Worm (Caenorhabditis elegans): ENCODE results near the gene M03C11.1.

The M03C11.1 gene

DNA sequence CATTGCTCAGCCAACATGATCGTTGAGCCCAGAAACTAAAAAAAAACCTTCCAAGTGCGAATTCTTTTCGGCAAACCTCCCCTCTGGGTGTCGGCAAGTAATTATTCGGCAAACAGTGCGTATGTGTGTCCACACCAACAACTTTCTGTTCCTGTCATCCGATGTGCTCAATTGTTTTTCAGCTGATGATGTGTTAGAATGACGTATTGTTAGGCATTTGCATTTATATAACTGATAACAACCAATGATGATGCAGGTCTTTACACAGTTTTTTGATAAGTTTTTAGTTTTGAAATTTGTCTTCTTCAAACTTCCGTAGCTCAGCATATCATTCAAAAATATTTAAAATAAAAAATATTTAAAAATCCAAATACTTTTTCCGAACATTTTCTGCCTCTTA, 17.0 kb downstream of the M03C11.1 start:
- TF ChIP-seq elt-2 (tag; optimal IDR thresholded peaks at IDR 0.05) (peak; percentile 38), ets-4 (tag; optimal IDR thresholded peaks at IDR 0.05) (no peak)

DNA sequence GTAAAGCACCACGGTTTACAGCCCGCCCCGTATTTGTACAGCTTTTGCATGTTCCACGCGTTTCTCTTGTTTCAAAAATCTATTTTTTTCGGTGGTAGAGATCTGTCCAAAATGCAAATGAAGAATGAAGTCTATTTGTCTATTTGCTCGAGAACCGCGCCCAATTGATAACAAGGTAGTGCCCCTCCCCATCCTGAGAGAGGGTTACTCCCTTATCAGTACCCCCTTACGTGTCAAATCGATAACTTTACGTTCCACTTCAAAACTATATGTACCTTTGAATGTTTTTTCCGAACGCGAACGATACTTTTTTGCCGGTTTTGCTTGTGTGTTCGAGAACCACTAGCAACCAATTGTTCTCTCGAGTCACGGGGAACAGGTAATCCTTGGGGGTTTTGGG, 19.8 kb downstream of the M03C11.1 start:
- TF ChIP-seq elt-2 (tag; optimal IDR thresholded peaks at IDR 0.05) (peak; percentile 70), unc-3 (GFP tag; conservative IDR thresholded peaks at IDR 0.05) (no peak), unc-3 (tag; optimal IDR thresholded peaks at IDR 0.05) (no peak)

DNA sequence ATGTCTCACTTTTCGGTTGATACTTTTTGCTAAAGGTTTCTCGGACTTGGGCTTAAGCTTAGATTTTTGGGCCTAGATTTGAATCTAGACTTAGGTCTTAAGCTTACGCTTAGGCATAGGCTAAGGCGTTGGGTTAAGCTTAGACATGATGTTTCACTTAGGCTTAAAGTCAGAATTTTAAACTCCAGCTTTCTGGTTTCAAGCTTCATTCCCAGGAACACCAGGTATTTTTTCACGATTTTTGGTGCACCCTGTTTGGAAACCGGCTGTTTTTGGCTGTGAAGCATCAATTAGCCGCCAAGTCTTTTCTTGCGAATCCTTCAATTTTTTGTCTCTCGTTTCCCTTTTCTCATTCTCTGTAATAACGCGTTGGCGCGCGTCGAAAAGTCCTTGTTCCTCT, 22.0 kb downstream of the M03C11.1 start:
- no peak for TF ChIP-seq ceh-22 (tag; optimal IDR thresholded peaks at IDR 0.05)
- TF ChIP-seq ets-4 (tag; optimal IDR thresholded peaks at IDR 0.05): no peak
- no peak for TF ChIP-seq F13H6.1 (tag; optimal IDR thresholded peaks at IDR 0.05)
- TF ChIP-seq elt-2 (tag; optimal IDR thresholded peaks at IDR 0.05): no peak
- no peak for TF ChIP-seq gmeb-2 (tag; optimal IDR thresholded peaks at IDR 0.05)
- no peak for TF ChIP-seq ceh-9 (tag; optimal IDR thresholded peaks at IDR 0.05)
- no peak for TF ChIP-seq ceh-34 (tag; optimal IDR thresholded peaks at IDR 0.05)
- TF ChIP-seq unc-3 (GFP tag; conservative IDR thresholded peaks at IDR 0.05): no peak
- no peak for TF ChIP-seq unc-3 (tag; optimal IDR thresholded peaks at IDR 0.05)
- no peak for TF ChIP-seq odd-2 (tag; optimal IDR thresholded peaks at IDR 0.05)
- TF ChIP-seq C08G9.2 (tag; optimal IDR thresholded peaks at IDR 0.05): no peak
- no peak for TF ChIP-seq ref-2 (tag; optimal IDR thresholded peaks at IDR 0.05)
- no peak for TF ChIP-seq npax-4 (tag; optimal IDR thresholded peaks at IDR 0.05)
- no peak for TF ChIP-seq K02D7.2 (tag; optimal IDR thresholded peaks at IDR 0.05)
- TF ChIP-seq ztf-16 (tag; optimal IDR thresholded peaks at IDR 0.05): no peak
- TF ChIP-seq ceh-19 (GFP tag; optimal IDR thresholded peaks at IDR 0.05): no peak
- no peak for TF ChIP-seq pha-2 (tag; optimal IDR thresholded peaks at IDR 0.05)
- TF ChIP-seq ceh-45 (GFP tag; IDR thresholded peaks at IDR 0.05): no peak
- TF ChIP-seq hlh-15 (tag; optimal IDR thresholded peaks at IDR 0.05): no peak
- TF ChIP-seq ceh-14 (tag; optimal IDR thresholded peaks at IDR 0.05): no peak
- no peak for TF ChIP-seq pros-1 (tag; optimal IDR thresholded peaks at IDR 0.05)

DNA sequence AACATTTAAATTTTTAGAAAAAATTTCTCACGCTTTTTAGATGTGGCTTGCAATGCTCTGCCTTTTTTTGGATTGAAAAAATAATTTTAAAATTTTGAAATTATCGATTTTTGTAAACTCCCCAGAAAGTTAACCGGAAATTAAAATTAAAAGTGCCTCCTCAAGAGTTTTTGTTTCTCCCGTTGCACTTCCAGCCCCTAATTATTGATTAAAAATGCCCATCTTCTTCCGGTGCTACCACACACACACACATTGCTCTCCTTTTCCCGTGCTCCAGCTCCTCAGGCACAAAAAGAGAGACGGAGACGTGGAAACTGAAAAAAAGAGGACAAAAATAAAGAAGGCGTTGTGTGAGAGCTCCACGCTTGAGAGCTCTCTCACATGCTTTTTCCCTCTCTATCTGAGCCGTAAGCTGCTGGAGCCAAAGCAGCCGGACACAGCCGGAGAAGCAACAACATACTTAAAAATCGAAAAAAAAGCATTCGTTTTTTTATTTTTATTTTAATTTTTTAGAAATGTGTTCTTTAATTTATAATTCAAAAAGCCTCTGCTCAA, 28.5 kb downstream of the M03C11.1 start:
- no peak for TF ChIP-seq hlh-30 (tag; optimal IDR thresholded peaks at IDR 0.05; ENCODE audit: insufficient read depth)
- peak; percentile 37 for TF ChIP-seq unc-42 (tag; optimal IDR thresholded peaks at IDR 0.05)
- peak; percentile 56 for TF ChIP-seq ceh-48 (tag; optimal IDR thresholded peaks at IDR 0.05)

DNA sequence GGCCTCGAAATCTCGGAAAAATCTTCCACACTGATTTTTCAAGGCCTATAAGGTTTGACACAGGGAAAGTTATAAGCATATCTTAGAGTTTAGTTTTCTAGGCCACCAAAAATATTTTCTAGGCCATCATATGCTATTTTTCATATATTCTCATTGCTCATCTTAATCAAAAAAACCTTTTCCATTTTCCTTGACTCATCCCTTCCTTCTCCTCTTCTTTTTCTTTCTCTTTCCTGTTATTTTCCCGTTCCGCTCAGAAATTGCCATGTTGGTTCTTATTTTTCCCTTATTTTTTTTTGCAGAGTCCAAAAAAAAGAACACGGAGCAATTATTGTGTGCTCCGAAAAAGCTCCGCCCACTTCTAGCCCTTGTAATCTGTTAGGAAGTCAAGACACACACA, 31.2 kb downstream of the M03C11.1 start, which contains the start of gene tbc-8:
Gene tbc-8, plus strand, starts transcription at position 301 of the 400 bp plus-strand sequence.
- no peak for TF ChIP-seq unc-55 (GFP tag; optimal IDR thresholded peaks at IDR 0.05)
- TF ChIP-seq madf-2 (tag; optimal IDR thresholded peaks at IDR 0.05): no peak
- TF ChIP-seq ahr-1 (tag; optimal IDR thresholded peaks at IDR 0.05): no peak
- no peak for TF ChIP-seq ceh-9 (tag; optimal IDR thresholded peaks at IDR 0.05)
- no peak for TF ChIP-seq ceh-34 (tag; optimal IDR thresholded peaks at IDR 0.05)
- no peak for TF ChIP-seq F13H6.1 (tag; optimal IDR thresholded peaks at IDR 0.05)
- no peak for TF ChIP-seq sox-2 (GFP tag; IDR thresholded peaks at IDR 0.05)
- no peak for TF ChIP-seq C08G9.2 (tag; optimal IDR thresholded peaks at IDR 0.05)
- no peak for TF ChIP-seq hlh-30 (tag; optimal IDR thresholded peaks at IDR 0.05; ENCODE audit: insufficient read depth)

DNA sequence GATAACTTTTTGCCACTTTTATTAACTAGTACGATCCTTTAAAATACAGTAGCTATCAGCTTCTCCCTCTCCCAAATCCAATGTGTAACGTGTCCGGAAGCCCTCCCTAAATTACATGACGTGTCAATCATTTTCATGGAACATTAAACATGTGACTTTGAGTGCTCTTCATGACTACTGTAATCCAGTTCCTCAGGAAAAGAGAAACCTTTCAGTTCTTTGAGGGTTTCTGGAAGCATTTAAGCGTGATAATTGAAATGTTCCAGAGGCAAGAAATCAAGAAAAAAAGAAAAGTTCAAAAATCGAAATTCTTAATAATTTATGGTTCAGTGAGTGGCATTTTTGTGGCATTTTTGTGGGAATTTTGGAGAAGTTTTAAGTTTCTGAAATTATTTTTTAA, 33.0 kb downstream of the M03C11.1 start:
- TF ChIP-seq fkh-6 (tag; optimal IDR thresholded peaks at IDR 0.05) (no peak), ceh-6 (GFP tag; optimal IDR thresholded peaks at IDR 0.05) (no peak), syd-9 (tag; optimal IDR thresholded peaks at IDR 0.05) (no peak), F13H6.1 (tag; optimal IDR thresholded peaks at IDR 0.05) (no peak), nhr-232 (tag; optimal IDR thresholded peaks at IDR 0.05) (no peak), dve-1 (tag; optimal IDR thresholded peaks at IDR 0.05) (no peak), ttx-3 (tag; optimal IDR thresholded peaks at IDR 0.05) (no peak), fkh-10 (GFP tag; optimal IDR thresholded peaks at IDR 0.05) (no peak), dmd-4 (tag; optimal IDR thresholded peaks at IDR 0.05; ENCODE audit: borderline replicate concordance) (no peak), ref-2 (tag; optimal IDR thresholded peaks at IDR 0.05) (no peak), ceh-45 (GFP tag; IDR thresholded peaks at IDR 0.05) (no peak), hlh-15 (tag; optimal IDR thresholded peaks at IDR 0.05) (no peak), pha-4 (tag; optimal IDR thresholded peaks at IDR 0.05) (no peak), nfya-1 (tag; optimal IDR thresholded peaks at IDR 0.05) (no peak), pqm-1 (tag; optimal IDR thresholded peaks at IDR 0.05) (no peak), che-1 (tag; optimal IDR thresholded peaks at IDR 0.05) (no peak)

Measured in whole organism, late embryonic.